Worm (Caenorhabditis elegans) whole organism, L1 larva: ENCODE data around the gene msp-3.

Source experiments
- C04F5.9 ChIP-seq: sonication (generic microtip); optimal IDR thresholded peaks from 2 replicates; lab custom pipeline; 2016; ENCODE audit warnings: missing genetic modification characterization, missing compliant biosample characterization
- C34B4.2 ChIP-seq: sonication (generic microtip); optimal IDR thresholded peaks from 2 replicates; lab custom pipeline; 2017; ENCODE audit warnings: mild to moderate bottlenecking, missing genetic modification characterization, missing compliant biosample characterization
- Y116A8C.19 ChIP-seq: sonication (generic microtip); optimal IDR thresholded peaks from 2 replicates; lab custom pipeline; 2016; ENCODE audit warnings: missing compliant biosample characterization, missing genetic modification characterization, borderline replicate concordance
- ama-1 ChIP-seq: fragments of 150-350 bp; optimal IDR thresholded peaks from 2 replicates; lab custom pipeline; 2014
- ceh-82 ChIP-seq, 3 experiments: fragments of 150-350 bp in 1 of 3; sonication (generic microtip) in 2 of 3; optimal IDR thresholded peaks; 2 replicates each; lab custom pipeline; 2014 to 2017; ENCODE audit warnings: missing biosample characterization in 3 of 3, missing genetic modification characterization in 3 of 3
- ces-1 ChIP-seq: fragments of 150-350 bp; optimal IDR thresholded peaks from 2 replicates; lab custom pipeline; 2014; ENCODE audit warnings: missing biosample characterization, missing genetic modification reagents, missing genetic modification characterization
- dpl-1 ChIP-seq, 3 experiments: fragments of 150-350 bp in 2 of 3; sonication (generic microtip) in 1 of 3; optimal IDR thresholded peaks; 2 replicates each; lab custom pipeline; 2014 to 2017; ENCODE audit warnings: missing biosample characterization in 3 of 3, missing genetic modification characterization in 3 of 3, missing genetic modification reagents in 3 of 3
- efl-1 ChIP-seq, 4 experiments: fragments of 150-350 bp; optimal IDR thresholded peaks in 3 of 4; peaks in 1 of 4; 1 replicate in 1 of 4; 2 replicates in 3 of 4; lab custom pipeline; 2014; ENCODE audit warnings: missing biosample characterization in 2 of 4, missing genetic modification characterization in 2 of 4, missing genetic modification reagents in 2 of 4
- egl-13 ChIP-seq: sonication (generic microtip); optimal IDR thresholded peaks from 2 replicates; lab custom pipeline; 2016; ENCODE audit warnings: missing genotype, missing genetic modification reagents, missing genetic modification characterization, missing compliant biosample characterization
- egl-27 ChIP-seq, 2 experiments: fragments of 150-350 bp in 1 of 2; sonication (generic microtip); optimal IDR thresholded peaks; 3 replicates each; lab custom pipeline; 2017 to 2018; ENCODE audit warnings: missing biosample characterization in 2 of 2, missing genetic modification characterization in 2 of 2, missing genetic modification reagents in 2 of 2
- elt-3 ChIP-seq, 6 experiments: fragments of 150-350 bp in 1 of 6; sonication (generic microtip); optimal IDR thresholded peaks; 2 replicates each; lab custom pipeline; 2017 to 2018; ENCODE audit warnings: missing biosample characterization in 6 of 6, missing genetic modification characterization in 6 of 6, inconsistent platforms in 1 of 6
- fkh-8 ChIP-seq: sonication (generic microtip); optimal IDR thresholded peaks from 2 replicates; lab custom pipeline; 2016; ENCODE audit warnings: mild to moderate bottlenecking, missing genetic modification characterization, missing compliant biosample characterization
- fos-1 ChIP-seq: fragments of 150-350 bp; optimal IDR thresholded peaks from 2 replicates; lab custom pipeline; 2014; ENCODE audit warnings: missing biosample characterization, missing genetic modification characterization
- grh-1 ChIP-seq: fragments of 200-800 bp; sonication (Bioruptor generic); IDR thresholded peaks from 2 replicates; pipeline ENCODE4 v1.3.6; 2022; ENCODE audit warnings: missing genetic modification reagents, missing genetic modification characterization, missing compliant biosample characterization
- hlh-17 ChIP-seq: fragments of 200-800 bp; sonication (Bioruptor generic); optimal IDR thresholded peaks from 2 replicates; lab custom pipeline; 2018; ENCODE audit warnings: missing genetic modification characterization, mild to moderate bottlenecking, missing compliant biosample characterization, moderate library complexity, borderline replicate concordance
- hpl-2 ChIP-seq: fragments of 150-350 bp; optimal IDR thresholded peaks from 2 replicates; lab custom pipeline; 2014; ENCODE audit warnings: missing biosample characterization, missing genetic modification reagents, missing genetic modification characterization
- isw-1 ChIP-seq: fragments of 200-800 bp; sonication (Bioruptor generic); IDR thresholded peaks from 2 replicates; pipeline ENCODE4 v1.3.6; 2022; ENCODE audit warnings: missing genetic modification characterization, missing compliant biosample characterization
- lin-13 ChIP-seq: fragments of 150-350 bp; optimal IDR thresholded peaks from 2 replicates; lab custom pipeline; 2014; ENCODE audit warnings: missing biosample characterization, missing genetic modification reagents, missing genetic modification characterization
- lin-15B ChIP-seq: fragments of 150-350 bp; sonication (generic microtip); optimal IDR thresholded peaks from 3 replicates; lab custom pipeline; 2014; ENCODE audit warnings: missing biosample characterization, missing genetic modification characterization
- lin-35 ChIP-seq, 2 experiments: fragments of 150-350 bp; optimal IDR thresholded peaks; 2 replicates each; lab custom pipeline; 2014; ENCODE audit warnings: missing biosample characterization in 2 of 2, missing genetic modification characterization in 2 of 2, missing genetic modification reagents in 2 of 2
- lir-3 ChIP-seq: sonication (generic microtip); optimal IDR thresholded peaks from 2 replicates; lab custom pipeline; 2016; ENCODE audit warnings: mild to moderate bottlenecking, missing genetic modification characterization, moderate library complexity, missing compliant biosample characterization; ENCODE audit not compliant: poor library complexity
- lsy-2 ChIP-seq, 2 experiments: fragments of 150-350 bp; optimal IDR thresholded peaks; 2 replicates each; lab custom pipeline; 2014; ENCODE audit warnings: missing biosample characterization in 2 of 2, missing genetic modification characterization in 2 of 2
- mdl-1 ChIP-seq, 2 experiments: fragments of 150-350 bp; optimal IDR thresholded peaks; 2 replicates each; lab custom pipeline; 2014 to 2017; ENCODE audit warnings: missing biosample characterization in 2 of 2, missing genetic modification characterization in 2 of 2, inconsistent platforms in 1 of 2
- mef-2 ChIP-seq: fragments of 150-350 bp; optimal IDR thresholded peaks from 2 replicates; lab custom pipeline; 2014; ENCODE audit warnings: missing biosample characterization, missing genetic modification characterization
- mep-1 ChIP-seq: fragments of 150-350 bp; optimal IDR thresholded peaks from 2 replicates; lab custom pipeline; 2014; ENCODE audit warnings: missing biosample characterization, missing genetic modification characterization
- nhr-11 ChIP-seq: fragments of 150-350 bp; optimal IDR thresholded peaks from 2 replicates; lab custom pipeline; 2014; ENCODE audit warnings: missing biosample characterization, missing genetic modification characterization
- nhr-19 ChIP-seq: fragments of 200-800 bp; sonication (Bioruptor generic); conservative IDR thresholded peaks from 2 replicates; pipeline ENCODE4 v1.3.6; 2022; ENCODE audit warnings: missing genetic modification characterization, missing compliant biosample characterization
- nhr-237 ChIP-seq: fragments of 150-350 bp; optimal IDR thresholded peaks from 2 replicates; lab custom pipeline; 2014; ENCODE audit warnings: missing biosample characterization, missing genetic modification characterization
- nhr-28 ChIP-seq: fragments of 150-350 bp; optimal IDR thresholded peaks from 2 replicates; lab custom pipeline; 2014; ENCODE audit warnings: missing biosample characterization, missing genetic modification characterization
- nhr-71 ChIP-seq: sonication (generic microtip); optimal IDR thresholded peaks from 2 replicates; lab custom pipeline; 2016; ENCODE audit warnings: mild to moderate bottlenecking, missing genetic modification characterization, moderate library complexity, missing compliant biosample characterization
- nhr-77 ChIP-seq: fragments of 150-350 bp; optimal IDR thresholded peaks from 2 replicates; lab custom pipeline; 2014; ENCODE audit warnings: missing biosample characterization, missing genetic modification characterization
- nhr-85 ChIP-seq: sonication (generic microtip); peaks from one replicate; lab custom pipeline; 2016; ENCODE audit warnings: missing genetic modification characterization, inconsistent platforms, missing compliant biosample characterization
- pag-3 ChIP-seq: sonication (generic microtip); optimal IDR thresholded peaks from 2 replicates; lab custom pipeline; 2017; ENCODE audit warnings: missing genetic modification characterization, mild to moderate bottlenecking, missing compliant biosample characterization, antibody characterized with exemption, borderline replicate concordance; ENCODE audit not compliant: insufficient read depth
- pqm-1 ChIP-seq: sonication (generic microtip); optimal IDR thresholded peaks from 3 replicates; lab custom pipeline; 2017; ENCODE audit warnings: missing biosample characterization, missing genetic modification characterization
- rnt-1 ChIP-seq: sonication (generic microtip); optimal IDR thresholded peaks from 2 replicates; lab custom pipeline; 2016; ENCODE audit warnings: mild to moderate bottlenecking, missing genetic modification characterization, moderate library complexity, missing compliant biosample characterization
- snu-23 ChIP-seq: sonication (generic microtip); optimal IDR thresholded peaks from 2 replicates; lab custom pipeline; 2016; ENCODE audit warnings: missing genetic modification characterization, missing compliant biosample characterization
- sptf-1 ChIP-seq: fragments of 150-350 bp; optimal IDR thresholded peaks from 2 replicates; lab custom pipeline; 2014; ENCODE audit warnings: missing biosample characterization, missing genetic modification characterization
- tbx-2 ChIP-seq: sonication (generic microtip); optimal IDR thresholded peaks from 2 replicates; lab custom pipeline; 2016; ENCODE audit warnings: missing genetic modification characterization, missing compliant biosample characterization
- tlp-1 ChIP-seq: fragments of 150-350 bp; optimal IDR thresholded peaks from 2 replicates; lab custom pipeline; 2014; ENCODE audit warnings: missing biosample characterization, missing genetic modification characterization
- unc-62 ChIP-seq: fragments of 150-350 bp; optimal IDR thresholded peaks from 2 replicates; lab custom pipeline; 2014; ENCODE audit warnings: missing biosample characterization, missing genetic modification reagents, missing genetic modification characterization
- unc-86 ChIP-seq: sonication (generic microtip); optimal IDR thresholded peaks from 2 replicates; lab custom pipeline; 2016; ENCODE audit warnings: missing genetic modification characterization, missing compliant biosample characterization
- xbp-1 ChIP-seq: sonication (generic microtip); optimal IDR thresholded peaks from 2 replicates; lab custom pipeline; 2016; ENCODE audit warnings: missing genetic modification characterization, missing compliant biosample characterization
- zag-1 ChIP-seq: fragments of 150-350 bp; optimal IDR thresholded peaks from 2 replicates; lab custom pipeline; 2014; ENCODE audit warnings: missing biosample characterization, missing genetic modification characterization
- zip-4 ChIP-seq: fragments of 200-800 bp; sonication (Bioruptor generic); optimal IDR thresholded peaks from 2 replicates; lab custom pipeline; 2018; ENCODE audit warnings: mild to moderate bottlenecking, missing genetic modification characterization, moderate library complexity, missing compliant biosample characterization
- ztf-11 ChIP-seq, 2 experiments: sonication (generic microtip); optimal IDR thresholded peaks; 2 replicates each; lab custom pipeline; 2016 to 2017; ENCODE audit warnings: missing genetic modification characterization in 2 of 2, missing biosample characterization in 1 of 2, missing compliant biosample characterization in 1 of 2
- ztf-4 ChIP-seq: fragments of 150-350 bp; optimal IDR thresholded peaks from 2 replicates; lab custom pipeline; 2014; ENCODE audit warnings: missing biosample characterization, missing genetic modification characterization

msp-3 gene

ce11 chrII:4791272-4791671 lies 5.2 kb upstream of the msp-3 start, which contains the start of gene F26G1.1 (continued):
- TF ChIP-seq hpl-2 (no peak), efl-1 (optimal IDR thresholded peaks at IDR 0.05; lab: Kevin White, UChicago) (peak; percentile 59 to 92), efl-1 (GFP tag; optimal IDR thresholded peaks at IDR 0.05 in 1 of 2; lab: Kevin White, UChicago) (peak; percentile 93 to 99), fkh-8 (tag; lab: Kevin White, UChicago) (peak; percentile 64), isw-1 (peak; percentile 72), pag-3 (no peak), ceh-82 (tag; optimal IDR thresholded peaks at IDR 0.05; lab: Kevin White, UChicago) (peak; percentile 29 to 53 (median 49)), nhr-71 (tag; lab: Kevin White, UChicago) (peak; percentile 85), sptf-1 (tag; lab: Kevin White, UChicago) (no peak), nhr-19 (peak; percentile 80), dpl-1 (GFP tag; optimal IDR thresholded peaks at IDR 0.05; lab: Kevin White, UChicago) (peak; percentile 84 to 93 (median 92)), nhr-77 (tag; lab: Kevin White, UChicago) (no peak), ztf-4 (tag; lab: Kevin White, UChicago) (no peak), nhr-28 (tag; lab: Kevin White, UChicago) (no peak), tbx-2 (tag; lab: Kevin White, UChicago) (peak; percentile 89), xbp-1 (tag; lab: Kevin White, UChicago) (peak; percentile 78), mep-1 (tag; lab: Kevin White, UChicago) (no peak), elt-3 (tag; optimal IDR thresholded peaks at IDR 0.05; lab: Kevin White, UChicago) (no peak), hlh-17 (GFP tag; lab: Kevin White, UChicago) (no peak), ces-1 (GFP tag; lab: Kevin White, UChicago) (no peak), nhr-237 (tag; lab: Kevin White, UChicago) (no peak), lir-3 (peak; percentile 95), ztf-11 (tag; optimal IDR thresholded peaks at IDR 0.05; lab: Kevin White, UChicago) (peak in 1 of 2 experiments; percentile 94), pqm-1 (tag; lab: Kevin White, UChicago) (no peak), Y116A8C.19 (tag; lab: Kevin White, UChicago) (peak; percentile 64), mdl-1 (tag; optimal IDR thresholded peaks at IDR 0.05; lab: Kevin White, UChicago) (peak in 1 of 2 experiments; percentile 50), zag-1 (tag; lab: Kevin White, UChicago) (no peak), nhr-85 (tag; lab: Kevin White, UChicago) (peak; percentile 90), lsy-2 (tag; optimal IDR thresholded peaks at IDR 0.05; lab: Kevin White, UChicago) (peak; percentile 67 to 74), grh-1 (peak; percentile 79), egl-27 (tag; optimal IDR thresholded peaks at IDR 0.05; lab: Kevin White, UChicago) (no peak), C04F5.9 (tag; lab: Kevin White, UChicago) (peak; percentile 74), C34B4.2 (peak; percentile 37), lin-35 (GFP tag; optimal IDR thresholded peaks at IDR 0.05; lab: Kevin White, UChicago) (peak; percentile 90 to 95)
- TF ChIP-seq, all 84 proteins: peak for 52

DNA sequence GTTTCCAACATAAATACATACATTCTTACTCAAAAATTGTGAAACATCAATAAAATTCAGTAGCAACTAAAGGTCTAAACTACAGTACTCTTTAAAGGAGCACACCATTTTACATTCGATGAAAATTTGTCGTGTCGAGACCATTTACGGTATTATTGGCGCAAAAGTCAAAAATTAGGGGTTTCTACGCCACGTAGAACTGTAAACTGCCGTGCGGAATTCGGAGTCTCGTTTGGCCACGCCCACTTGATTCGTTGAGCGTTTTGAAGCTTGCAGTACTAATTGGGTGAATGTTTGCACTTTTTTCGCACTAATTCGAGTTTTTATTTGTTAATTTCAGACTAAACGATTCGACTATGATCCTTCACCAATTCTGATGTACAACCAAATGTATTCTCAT lies 4.6 kb upstream of the msp-3 start:
- TF ChIP-seq sptf-1 (tag; lab: Kevin White, UChicago) (no peak), rnt-1 (tag; lab: Kevin White, UChicago) (peak; percentile 31), tlp-1 (no peak), zip-4 (GFP tag; lab: Kevin White, UChicago) (no peak), unc-86 (no peak), mef-2 (tag; lab: Kevin White, UChicago) (no peak), lin-13 (GFP tag; lab: Kevin White, UChicago) (no peak), lin-15B (tag; lab: Kevin White, UChicago) (no peak), pag-3 (no peak), fos-1 (no peak), zag-1 (tag; lab: Kevin White, UChicago) (no peak), efl-1 (optimal IDR thresholded peaks at IDR 0.05; lab: Kevin White, UChicago) (peak in 1 of 2 experiments; percentile 1), efl-1 (GFP tag; optimal IDR thresholded peaks at IDR 0.05 in 1 of 2; lab: Kevin White, UChicago) (no peak), egl-13 (tag; lab: Kevin White, UChicago) (no peak), unc-62 (no peak), dpl-1 (GFP tag; optimal IDR thresholded peaks at IDR 0.05; lab: Kevin White, UChicago) (peak in 1 of 3 experiments; percentile 11), Y116A8C.19 (tag; lab: Kevin White, UChicago) (no peak), snu-23 (GFP tag; lab: Kevin White, UChicago) (no peak), ama-1 (lab: Kevin White, UChicago) (no peak), nhr-11 (tag; lab: Kevin White, UChicago) (no peak)
